Worm (Caenorhabditis elegans): ENCODE measurements around the gene C34B4.3.

DNA sequence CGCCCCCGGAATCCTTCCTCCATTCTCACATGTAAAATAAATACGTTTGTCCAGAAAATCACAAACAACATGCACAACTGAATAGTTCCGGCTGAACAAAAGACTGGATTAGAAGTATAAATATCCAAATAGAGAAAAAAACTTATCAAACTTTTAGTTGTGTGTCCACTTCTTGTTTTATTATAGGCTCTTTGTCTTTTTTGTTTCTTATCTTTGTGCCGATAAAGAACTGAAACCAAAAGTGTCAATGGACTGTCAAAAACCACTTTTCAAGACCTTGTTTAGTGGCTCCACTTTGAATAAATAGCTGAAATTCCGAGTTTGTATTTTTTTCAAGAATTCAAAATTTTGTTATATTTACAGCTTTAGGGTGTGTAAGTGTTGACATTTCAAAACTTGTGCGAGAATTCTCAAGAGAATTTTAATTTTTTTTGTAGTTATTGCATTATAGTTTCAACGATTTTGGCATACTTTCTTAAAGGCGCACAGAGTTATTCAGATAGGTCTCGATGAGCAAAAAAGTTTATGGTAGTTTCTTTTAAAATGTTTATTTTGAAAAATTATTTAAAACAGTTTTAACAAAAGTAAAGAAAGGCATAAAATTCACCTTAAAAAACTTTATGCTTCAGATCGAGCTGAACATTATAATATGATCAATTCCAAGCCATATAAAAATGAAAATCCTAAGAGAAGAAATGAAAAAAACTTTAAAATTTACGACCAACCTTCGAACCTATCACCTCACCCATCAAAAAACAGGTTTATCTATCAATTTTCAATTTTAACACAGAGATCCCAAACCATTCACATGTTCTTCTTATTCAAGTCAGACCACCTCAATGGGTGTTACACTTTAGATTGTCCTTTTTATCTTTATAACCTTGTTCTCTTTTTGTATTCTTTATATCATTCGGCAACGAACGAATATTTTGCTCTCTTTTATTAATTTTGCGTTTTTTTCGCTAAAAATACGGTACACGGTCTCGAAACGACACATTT lies 24.5 kb downstream of the C34B4.3 start:
- no peak for TF ChIP-seq ama-1 (optimal IDR thresholded peaks at IDR 0.05)
- TF ChIP-seq mdl-1 (tag; optimal IDR thresholded peaks at IDR 0.05), result no peak
- no peak for TF ChIP-seq aly-2 (tag; optimal IDR thresholded peaks at IDR 0.05)
- TF ChIP-seq elt-1 (tag; optimal IDR thresholded peaks at IDR 0.05), result no peak
- no peak for TF ChIP-seq sem-4 (tag; optimal IDR thresholded peaks at IDR 0.05)
- no peak for TF ChIP-seq ztf-4 (tag; optimal IDR thresholded peaks at IDR 0.05)
- TF ChIP-seq nhr-129 (tag; optimal IDR thresholded peaks at IDR 0.05), result no peak

Measured in whole organism, L2 larva.